Fruit fly (Drosophila melanogaster): ENCODE measurements around the gene CG15818.
A peak's percentile ranks its signal among the peaks of the same experiment; 100 is the strongest.

CG15818 gene

dm6 chr2L:7452093-7452492 is 41.4 kb downstream of the CG15818 start:
- TF ChIP-seq Pif1B (GFP tag; optimal IDR thresholded peaks at IDR 0.05): no peak
- no peak for TF ChIP-seq EcR (GFP tag; optimal IDR thresholded peaks at IDR 0.05)
- no peak for TF ChIP-seq Pif1A (GFP tag; optimal IDR thresholded peaks at IDR 0.05)
- no peak for TF ChIP-seq CG34367 (tag; optimal IDR thresholded peaks at IDR 0.05)
- TF ChIP-seq D1 (tag; optimal IDR thresholded peaks at IDR 0.05): peak; percentile 1
- no peak for TF ChIP-seq CG32121 (GFP tag; IDR thresholded peaks at IDR 0.05)
- TF ChIP-seq Snoo (tag; optimal IDR thresholded peaks at IDR 0.05): no peak
- TF ChIP-seq Ets98B (GFP tag; IDR thresholded peaks at IDR 0.05): no peak

DNA sequence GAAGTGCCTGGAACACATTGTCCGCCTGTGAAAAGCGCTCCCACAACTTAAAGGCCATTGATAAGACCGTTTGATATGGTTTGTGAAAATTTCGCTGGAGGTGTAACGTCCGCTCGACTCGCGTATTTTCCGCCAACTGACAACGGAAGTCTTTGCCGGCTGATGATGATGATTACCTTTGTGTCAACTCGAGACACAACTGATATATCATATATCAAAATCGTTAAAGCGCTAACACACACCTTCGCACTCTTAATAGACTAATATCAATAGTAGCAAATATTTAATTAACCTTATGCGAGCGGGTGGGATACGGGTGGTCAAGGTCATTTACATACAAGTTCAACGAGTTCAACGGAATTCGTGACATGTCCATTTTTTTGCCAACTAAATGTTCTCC is 43.4 kb downstream of the CG15818 start, which contains the start of gene Gr28a:
TSS of gene Gr28a (minus strand) at position 101 of the 400 bp plus-strand sequence.
- TF ChIP-seq Pif1B (GFP tag; optimal IDR thresholded peaks at IDR 0.05) (no peak), rn (GFP tag; IDR thresholded peaks at IDR 0.05) (no peak), fd96Ca (GFP tag; IDR thresholded peaks at IDR 0.05) (no peak), CG32121 (GFP tag; IDR thresholded peaks at IDR 0.05) (no peak), CG10348 (GFP tag; IDR thresholded peaks at IDR 0.05) (no peak), CG14655 (GFP tag; optimal IDR thresholded peaks at IDR 0.05) (no peak), CG4496 (GFP tag; IDR thresholded peaks at IDR 0.05) (no peak), CG8301 (tag; optimal IDR thresholded peaks at IDR 0.05) (no peak), CG9948 (tag; optimal IDR thresholded peaks at IDR 0.05) (no peak), CG17806 (tag; optimal IDR thresholded peaks at IDR 0.05) (no peak), D1 (tag; optimal IDR thresholded peaks at IDR 0.05) (no peak), EcR (GFP tag; optimal IDR thresholded peaks at IDR 0.05) (no peak), CG34367 (tag; optimal IDR thresholded peaks at IDR 0.05) (no peak), CG8159 (tag; optimal IDR thresholded peaks at IDR 0.05) (no peak), CG12605 (GFP tag; IDR thresholded peaks at IDR 0.05) (no peak), Pif1A (GFP tag; optimal IDR thresholded peaks at IDR 0.05) (no peak), Ets98B (GFP tag; IDR thresholded peaks at IDR 0.05) (no peak)
